Fruit fly (Drosophila melanogaster) whole organism, embryonic: ENCODE data around the gene HSPBAP1.

ENCODE experiments used
- Asciz ChIP-seq: fragments of 200-800 bp; sonication (Bioruptor generic); optimal IDR thresholded peaks from 2 replicates; lab custom pipeline; 2017; ENCODE audit warnings: missing biosample characterization, mild to moderate bottlenecking, missing genetic modification characterization, missing genetic modification reagents
- B-H2 ChIP-seq: fragments of 200-800 bp; sonication (Bioruptor generic); optimal IDR thresholded peaks from 2 replicates; lab custom pipeline; 2018; ENCODE audit warnings: missing biosample characterization, mild to moderate bottlenecking, missing genetic modification characterization
- Bdp1 ChIP-seq: fragments of 200-800 bp; sonication (Bioruptor generic); optimal IDR thresholded peaks from 3 replicates; lab custom pipeline; 2016; ENCODE audit warnings: missing biosample characterization, missing genetic modification characterization
- CG10274 ChIP-seq: fragments of 200-800 bp; sonication (Bioruptor generic); optimal IDR thresholded peaks from 3 replicates; lab custom pipeline; 2017; ENCODE audit warnings: missing biosample characterization, mild to moderate bottlenecking, missing genetic modification characterization
- CG12155 ChIP-seq: fragments of 200-800 bp; sonication (Bioruptor generic); optimal IDR thresholded peaks from 3 replicates; lab custom pipeline; 2016; ENCODE audit warnings: missing biosample characterization, missing genetic modification characterization
- CG13424 ChIP-seq: fragments of 200-800 bp; sonication (Bioruptor generic); optimal IDR thresholded peaks from 2 replicates; lab custom pipeline; 2019; ENCODE audit warnings: missing biosample characterization, mild to moderate bottlenecking, missing genetic modification characterization, moderate library complexity
- CG14860 ChIP-seq: fragments of 200-800 bp; sonication (Bioruptor generic); IDR thresholded peaks from 3 replicates; pipeline ENCODE4 v1.3.6; 2022; ENCODE audit warnings: missing biosample characterization, missing genetic modification characterization; ENCODE audit not compliant: partially characterized antibody
- CG15269 ChIP-seq: fragments of 200-800 bp; sonication (Bioruptor generic); optimal IDR thresholded peaks from 2 replicates; lab custom pipeline; 2018; ENCODE audit warnings: missing biosample characterization, mild to moderate bottlenecking, missing genetic modification characterization, moderate library complexity
- CG15514 ChIP-seq: fragments of 200-800 bp; sonication (Bioruptor generic); optimal IDR thresholded peaks from 3 replicates; lab custom pipeline; 2017; ENCODE audit warnings: missing biosample characterization, missing genetic modification characterization, mild to moderate bottlenecking, moderate library complexity, missing genetic modification reagents
- CG15601 ChIP-seq: fragments of 200-800 bp; sonication (Bioruptor generic); optimal IDR thresholded peaks from 3 replicates; lab custom pipeline; 2019; ENCODE audit warnings: missing biosample characterization, mild to moderate bottlenecking, missing genetic modification characterization, moderate library complexity
- CG16779 ChIP-seq: fragments of 200-800 bp; sonication (Bioruptor generic); IDR thresholded peaks from 2 replicates; pipeline ENCODE4 v1.3.6; 2022; ENCODE audit warnings: missing biosample characterization, missing genetic modification characterization
- CG17328 ChIP-seq: fragments of 200-800 bp; sonication (Bioruptor generic); IDR thresholded peaks from 2 replicates; pipeline ENCODE4 v1.3.6; 2022; ENCODE audit warnings: missing biosample characterization, missing genetic modification characterization
- CG2120 ChIP-seq: fragments of 200-800 bp; sonication (Bioruptor generic); optimal IDR thresholded peaks from 3 replicates; lab custom pipeline; 2016; ENCODE audit warnings: missing biosample characterization, missing genetic modification characterization
- CG2129 ChIP-seq: fragments of 200-800 bp; sonication (Bioruptor generic); IDR thresholded peaks from 2 replicates; pipeline ENCODE4 v1.3.6; 2022; ENCODE audit warnings: missing biosample characterization, missing genetic modification characterization; ENCODE audit not compliant: partially characterized antibody
- CG2202 ChIP-seq: fragments of 200-800 bp; sonication (Bioruptor generic); optimal IDR thresholded peaks from 2 replicates; lab custom pipeline; 2018; ENCODE audit warnings: missing biosample characterization, mild to moderate bottlenecking, missing genetic modification characterization
- CG30020 ChIP-seq: fragments of 200-800 bp; optimal IDR thresholded peaks from 2 replicates; lab custom pipeline; 2019; ENCODE audit warnings: missing biosample characterization, mild to moderate bottlenecking, missing genetic modification characterization, moderate library complexity
- CG32772 ChIP-seq: fragments of 200-800 bp; sonication (Bioruptor generic); IDR thresholded peaks from 2 replicates; pipeline ENCODE4 v1.3.6; 2022; ENCODE audit warnings: missing biosample characterization, missing genetic modification characterization
- CG34422 ChIP-seq: fragments of 200-800 bp; sonication (Bioruptor generic); IDR thresholded peaks from 3 replicates; pipeline ENCODE4 v1.3.6; 2022; ENCODE audit warnings: missing biosample characterization, missing genetic modification characterization
- CG5953 ChIP-seq: fragments of 200-800 bp; sonication (Bioruptor generic); IDR thresholded peaks from 2 replicates; pipeline ENCODE4 v1.3.6; 2022; ENCODE audit warnings: missing biosample characterization, missing genetic modification characterization
- CG6272 ChIP-seq: fragments of 200-800 bp; sonication (Bioruptor generic); IDR thresholded peaks from 2 replicates; pipeline ENCODE4 v1.3.6; 2022; ENCODE audit warnings: missing biosample characterization, missing genetic modification characterization
- CG6791 ChIP-seq: fragments of 200-800 bp; sonication (Bioruptor generic); IDR thresholded peaks from 3 replicates; pipeline ENCODE4 v1.3.6; 2022; ENCODE audit warnings: missing biosample characterization, missing genetic modification characterization; ENCODE audit not compliant: partially characterized antibody
- CG7786 ChIP-seq: fragments of 200-800 bp; sonication (Bioruptor generic); optimal IDR thresholded peaks from 2 replicates; lab custom pipeline; 2016; ENCODE audit warnings: missing biosample characterization, missing genetic modification characterization
- CG9609 ChIP-seq: fragments of 200-800 bp; sonication (Bioruptor generic); optimal IDR thresholded peaks from 3 replicates; lab custom pipeline; 2016; ENCODE audit warnings: missing biosample characterization, missing genetic modification characterization
- Dp ChIP-seq: fragments of 200-800 bp; sonication (Bioruptor generic); optimal IDR thresholded peaks from 2 replicates; lab custom pipeline; 2018; ENCODE audit warnings: missing biosample characterization, mild to moderate bottlenecking, missing genetic modification characterization, moderate library complexity
- Elba2 ChIP-seq: fragments of 200-800 bp; sonication (Bioruptor generic); optimal IDR thresholded peaks from 3 replicates; lab custom pipeline; 2016; ENCODE audit warnings: missing biosample characterization, missing genetic modification characterization
- Fer1 ChIP-seq: fragments of 200-800 bp; sonication (Bioruptor generic); optimal IDR thresholded peaks from 2 replicates; lab custom pipeline; 2017; ENCODE audit warnings: missing biosample characterization, mild to moderate bottlenecking, missing genetic modification characterization
- HLH4C ChIP-seq: fragments of 200-800 bp; sonication (Bioruptor generic); IDR thresholded peaks from 3 replicates; pipeline ENCODE4 v1.3.6; 2022; ENCODE audit warnings: missing biosample characterization, missing genetic modification characterization; ENCODE audit not compliant: partially characterized antibody
- Lpt ChIP-seq: fragments of >200 bp; optimal IDR thresholded peaks from 2 replicates; lab custom pipeline; 2018; ENCODE audit warnings: missing biosample characterization, missing genetic modification characterization
- MESR4 ChIP-seq: fragments of 200-800 bp; sonication (Bioruptor generic); optimal IDR thresholded peaks from 2 replicates; lab custom pipeline; 2018; ENCODE audit warnings: missing biosample characterization, mild to moderate bottlenecking, missing genetic modification characterization, moderate library complexity
- Ravus ChIP-seq: fragments of 200-800 bp; sonication (Bioruptor generic); IDR thresholded peaks from 2 replicates; pipeline ENCODE4 v1.3.6; 2022; ENCODE audit warnings: missing biosample characterization, missing genetic modification characterization
- Sry-δ ChIP-seq: fragments of 200-800 bp; sonication (Bioruptor generic); optimal IDR thresholded peaks from 2 replicates; lab custom pipeline; 2016; ENCODE audit warnings: missing biosample characterization, missing genetic modification characterization
- YL-1 ChIP-seq: fragments of 200-800 bp; sonication (Bioruptor generic); optimal IDR thresholded peaks from 3 replicates; lab custom pipeline; 2017; ENCODE audit warnings: missing biosample characterization, mild to moderate bottlenecking, missing genetic modification characterization
- br ChIP-seq: fragments of >200 bp; optimal IDR thresholded peaks from 2 replicates; lab custom pipeline; 2017
- bsh ChIP-seq, 2 experiments: fragments of 200-800 bp; sonication (Bioruptor generic); optimal IDR thresholded peaks; 2 replicates each; lab custom pipeline; 2017 to 2018; ENCODE audit warnings: mild to moderate bottlenecking in 2 of 2, missing biosample characterization in 2 of 2, missing genetic modification characterization in 2 of 2, moderate library complexity in 1 of 2
- crp ChIP-seq, 2 experiments: fragments of 200-800 bp; sonication (Bioruptor generic); optimal IDR thresholded peaks; 2 replicates in 1 of 2; 3 replicates in 1 of 2; lab custom pipeline; 2017; ENCODE audit warnings: missing biosample characterization in 2 of 2, missing genetic modification characterization in 2 of 2, mild to moderate bottlenecking in 1 of 2, moderate library complexity in 1 of 2
- fd96Cb ChIP-seq: fragments of 200-800 bp; sonication (Bioruptor generic); optimal IDR thresholded peaks from 2 replicates; lab custom pipeline; 2018; ENCODE audit warnings: missing biosample characterization, mild to moderate bottlenecking, missing genetic modification characterization, moderate library complexity
- fru ChIP-seq: fragments of >200 bp; optimal IDR thresholded peaks from 2 replicates; lab custom pipeline; 2017
- ftz-f1 ChIP-seq: fragments of 200-800 bp; sonication (Bioruptor generic); optimal IDR thresholded peaks from 2 replicates; lab custom pipeline; 2016; ENCODE audit warnings: missing biosample characterization, missing genetic modification characterization
- gro ChIP-seq: fragments of 200-800 bp; sonication (Bioruptor generic); optimal IDR thresholded peaks from 2 replicates; lab custom pipeline; 2016; ENCODE audit warnings: missing biosample characterization, missing genetic modification characterization
- gt ChIP-seq: fragments of 200-800 bp; sonication (Bioruptor generic); IDR thresholded peaks from 2 replicates; pipeline ENCODE4 v1.3.6; 2022; ENCODE audit warnings: missing biosample characterization, missing genetic modification characterization
- hb ChIP-seq: fragments of 200-800 bp; sonication (Bioruptor generic); IDR thresholded peaks from 3 replicates; pipeline ENCODE4 v1.3.6; 2022; ENCODE audit warnings: missing biosample characterization, missing genetic modification characterization; ENCODE audit not compliant: partially characterized antibody
- jigr1 ChIP-seq: fragments of 200-800 bp; sonication (Bioruptor generic); IDR thresholded peaks from 3 replicates; pipeline ENCODE4 v1.3.6; 2022; ENCODE audit warnings: missing biosample characterization, missing genetic modification characterization
- maf-S ChIP-seq: fragments of 200-800 bp; sonication (Bioruptor generic); optimal IDR thresholded peaks from 2 replicates; lab custom pipeline; 2016; ENCODE audit warnings: missing biosample characterization, missing genetic modification characterization
- nmo ChIP-seq: fragments of 200-800 bp; sonication (Bioruptor generic); optimal IDR thresholded peaks from 2 replicates; lab custom pipeline; 2018; ENCODE audit warnings: missing biosample characterization, mild to moderate bottlenecking, missing genetic modification characterization, moderate library complexity
- oc ChIP-seq: fragments of 200-800 bp; sonication (Bioruptor generic); optimal IDR thresholded peaks from 2 replicates; lab custom pipeline; 2018; ENCODE audit warnings: missing biosample characterization, mild to moderate bottlenecking, missing genetic modification characterization, moderate library complexity
- pfk ChIP-seq: fragments of 200-800 bp; sonication (Bioruptor generic); optimal IDR thresholded peaks from 2 replicates; lab custom pipeline; 2018; ENCODE audit warnings: missing biosample characterization, mild to moderate bottlenecking, missing genetic modification characterization, moderate library complexity
- sima ChIP-seq: fragments of 200-800 bp; sonication (Bioruptor generic); optimal IDR thresholded peaks from 2 replicates; lab custom pipeline; 2016; ENCODE audit warnings: missing biosample characterization, missing genetic modification characterization
- ssp ChIP-seq: fragments of 200-800 bp; sonication (Bioruptor generic); IDR thresholded peaks from 2 replicates; pipeline ENCODE4 v1.3.6; 2022; ENCODE audit warnings: missing biosample characterization, missing genetic modification characterization
- stc ChIP-seq: fragments of 200-800 bp; sonication (Bioruptor generic); IDR thresholded peaks from 2 replicates; pipeline ENCODE4 v1.3.6; 2022; ENCODE audit warnings: missing biosample characterization, missing genetic modification characterization
- tgo ChIP-seq: fragments of 200-800 bp; sonication (Bioruptor generic); IDR thresholded peaks from 3 replicates; pipeline ENCODE4 v1.3.6; 2022; ENCODE audit warnings: missing biosample characterization, missing genetic modification characterization
- tin ChIP-seq: fragments of 200-800 bp; sonication (Bioruptor generic); optimal IDR thresholded peaks from 3 replicates; lab custom pipeline; 2016; ENCODE audit warnings: missing biosample characterization, missing genetic modification characterization
- wor ChIP-seq: fragments of 200-800 bp; sonication (Bioruptor generic); IDR thresholded peaks from 2 replicates; pipeline ENCODE4 v1.3.6; 2022; ENCODE audit warnings: missing biosample characterization, missing genetic modification characterization
- z ChIP-seq: fragments of 200-800 bp; sonication (Bioruptor generic); IDR thresholded peaks from 3 replicates; pipeline ENCODE4 v1.3.6; 2022; ENCODE audit warnings: missing biosample characterization, missing genetic modification characterization

HSPBAP1 gene

dm6 chr3R:27700229-27700573, 5.2 kb downstream of the HSPBAP1 start, which contains the start of gene btz (continued):
- no peak for TF ChIP-seq CG5953 (GFP tag; lab: Robert Waterston, UW)
- TF ChIP-seq sima: no peak
- TF ChIP-seq gt (GFP tag; lab: Robert Waterston, UW): no peak
- no peak for TF ChIP-seq CG6791 (GFP tag; lab: Robert Waterston, UW)
- no peak for TF ChIP-seq CG12155
- TF ChIP-seq nmo (GFP tag; lab: Kevin White, UChicago): peak; percentile 45
- TF ChIP-seq CG16779 (GFP tag; lab: Robert Waterston, UW): no peak
- no peak for TF ChIP-seq fru (lab: Kevin White, UChicago)
- TF ChIP-seq br: no peak
- no peak for TF ChIP-seq CG9609 (GFP tag; lab: Kevin White, UChicago)
- TF ChIP-seq CG2120 (GFP tag; lab: Kevin White, UChicago): peak; percentile 8
- no peak for TF ChIP-seq hb (GFP tag; lab: Robert Waterston, UW)
- TF ChIP-seq YL-1 (GFP tag; lab: Kevin White, UChicago): peak; percentile 85
- peak; percentile 82 for TF ChIP-seq CG15514 (GFP tag; lab: Kevin White, UChicago)
- TF ChIP-seq CG14860 (GFP tag; lab: Robert Waterston, UW): no peak
- peak in 1 of 2 experiments; percentile 81 for TF ChIP-seq crp (GFP tag; optimal IDR thresholded peaks at IDR 0.05; lab: Kevin White, UChicago)
- no peak for TF ChIP-seq Asciz (GFP tag; lab: Kevin White, UChicago)
- TF ChIP-seq CG30020 (tag; lab: Kevin White, UChicago): no peak
- TF ChIP-seq Ravus: no peak
- peak; percentile 21 for TF ChIP-seq Dp (GFP tag; lab: Kevin White, UChicago)
- no peak for TF ChIP-seq CG6272 (GFP tag; lab: Robert Waterston, UW)
- TF ChIP-seq HLH4C (GFP tag; lab: Robert Waterston, UW): no peak
- no peak for TF ChIP-seq Lpt (GFP tag; lab: Kevin White, UChicago)
- no peak for TF ChIP-seq fd96Cb
- no peak; the same call in 2 of the 3 replicates for TF ChIP-seq CG34422 (GFP tag; lab: Robert Waterston, UW)
- no peak for TF ChIP-seq CG17328 (GFP tag; lab: Robert Waterston, UW)
- peak; percentile 9 for TF ChIP-seq CG13424 (tag; lab: Kevin White, UChicago)
- no peak for TF ChIP-seq CG2129 (GFP tag; lab: Robert Waterston, UW)
- no peak for TF ChIP-seq CG32772 (GFP tag; lab: Robert Waterston, UW)
- TF ChIP-seq Sry-δ (GFP tag; lab: Kevin White, UChicago): peak; percentile 56
- TF ChIP-seq oc: no peak
- peak; percentile 83 for TF ChIP-seq Elba2 (GFP tag; lab: Kevin White, UChicago)
- TF ChIP-seq MESR4 (GFP tag; lab: Kevin White, UChicago): peak; percentile 54
- TF ChIP-seq Bdp1 (GFP tag; lab: Kevin White, UChicago): no peak
- TF ChIP-seq CG7786: no peak
- no peak for TF ChIP-seq wor (GFP tag; lab: Robert Waterston, UW)
- no peak for TF ChIP-seq ftz-f1
- no peak for TF ChIP-seq CG15601 (tag; lab: Kevin White, UChicago)
- no peak for TF ChIP-seq pfk (GFP tag; lab: Kevin White, UChicago)
- no peak for TF ChIP-seq Fer1
- no peak for TF ChIP-seq tin (GFP tag; lab: Kevin White, UChicago)
- no peak for TF ChIP-seq z (GFP tag; lab: Robert Waterston, UW)
- TF ChIP-seq ssp (GFP tag; lab: Robert Waterston, UW): no peak
- TF ChIP-seq bsh (GFP tag; optimal IDR thresholded peaks at IDR 0.05; lab: Kevin White, UChicago): no peak
- no peak for TF ChIP-seq CG2202
- no peak for TF ChIP-seq B-H2 (GFP tag; lab: Kevin White, UChicago)
- no peak for TF ChIP-seq maf-S (GFP tag; lab: Kevin White, UChicago)
- no peak for TF ChIP-seq jigr1
- no peak for TF ChIP-seq gro (GFP tag; lab: Kevin White, UChicago)
- TF ChIP-seq CG15269: no peak
- TF ChIP-seq CG10274 (GFP tag; lab: Kevin White, UChicago): no peak
- TF ChIP-seq stc (GFP tag; lab: Robert Waterston, UW): no peak
- no peak for TF ChIP-seq tgo (GFP tag; lab: Robert Waterston, UW)
